Fruit fly (Drosophila melanogaster): ENCODE data around the gene dnc.

dm6 chrX:3380198-3380597 lies 204.0 kb downstream of the dnc start:
- TF ChIP-seq CTCF (optimal IDR thresholded peaks at IDR 0.05) (no peak), CG8478 (optimal IDR thresholded peaks at IDR 0.05) (no peak)

Data from S2 (cell line).